Worm (Caenorhabditis elegans) whole organism, late embryonic: ENCODE measurements around the gene col-94.

Experiments
- ama-1 ChIP-seq: fragments of 150-350 bp; optimal IDR thresholded peaks from 2 replicates; lab custom pipeline; 2014
- ceh-22 ChIP-seq: sonication (generic microtip); optimal IDR thresholded peaks from 2 replicates; lab custom pipeline; 2017; ENCODE audit warnings: missing biosample characterization, missing genetic modification characterization
- nhr-11 ChIP-seq: fragments of 150-350 bp; optimal IDR thresholded peaks from 2 replicates; lab custom pipeline; 2014; ENCODE audit warnings: missing biosample characterization, missing genetic modification characterization
- npax-4 ChIP-seq: sonication (generic microtip); optimal IDR thresholded peaks from 2 replicates; lab custom pipeline; 2016; ENCODE audit warnings: missing genetic modification characterization, missing compliant biosample characterization

- TF ChIP-seq ceh-22 (tag; lab: Kevin White, UChicago) (no peak), nhr-11 (tag; lab: Kevin White, UChicago) (no peak), ama-1 (no peak), npax-4 (tag; lab: Kevin White, UChicago) (no peak)
Measured at ce11 chrIII:10947155-10947554, 40.5 kb downstream of the col-94 start, which contains the start of gene strd-1.
